Worm (Caenorhabditis elegans) whole organism, late embryonic: ENCODE data around the gene pqn-2.

ENCODE experiments used
- C38D4.7 ChIP-seq: fragments of 200-800 bp; sonication (Bioruptor generic); optimal IDR thresholded peaks from 2 replicates; lab custom pipeline; 2018; ENCODE audit warnings: mild to moderate bottlenecking, missing genetic modification characterization, moderate library complexity, missing compliant biosample characterization
- F13H6.1 ChIP-seq: sonication (generic microtip); optimal IDR thresholded peaks from 2 replicates; lab custom pipeline; 2016; ENCODE audit warnings: missing genetic modification characterization, missing compliant biosample characterization
- K02D7.2 ChIP-seq: sonication (generic microtip); optimal IDR thresholded peaks from 2 replicates; lab custom pipeline; 2017; ENCODE audit warnings: mild to moderate bottlenecking, missing genetic modification characterization, missing compliant biosample characterization
- K09A11.1 ChIP-seq: sonication (generic microtip); optimal IDR thresholded peaks from 2 replicates; lab custom pipeline; 2017; ENCODE audit warnings: antibody characterized with exemption, mild to moderate bottlenecking, missing genetic modification characterization, missing compliant biosample characterization; ENCODE audit not compliant: insufficient read depth
- ama-1 ChIP-seq: fragments of 150-350 bp; optimal IDR thresholded peaks from 2 replicates; lab custom pipeline; 2014
- ceh-14 ChIP-seq: sonication (generic microtip); optimal IDR thresholded peaks from 2 replicates; lab custom pipeline; 2016; ENCODE audit warnings: missing genotype, missing genetic modification characterization, missing compliant biosample characterization
- ceh-19 ChIP-seq: fragments of 200-800 bp; sonication (Bioruptor generic); optimal IDR thresholded peaks from 2 replicates; lab custom pipeline; 2018; ENCODE audit warnings: mild to moderate bottlenecking, missing genetic modification characterization, missing compliant biosample characterization
- ceh-22 ChIP-seq: sonication (generic microtip); optimal IDR thresholded peaks from 2 replicates; lab custom pipeline; 2017; ENCODE audit warnings: missing biosample characterization, missing genetic modification characterization
- ceh-31 ChIP-seq: sonication (generic microtip); optimal IDR thresholded peaks from 2 replicates; lab custom pipeline; 2016; ENCODE audit warnings: missing genetic modification characterization, missing compliant biosample characterization
- ceh-48 ChIP-seq: sonication (generic microtip); optimal IDR thresholded peaks from 2 replicates; lab custom pipeline; 2016; ENCODE audit warnings: missing genetic modification characterization, inconsistent platforms, missing compliant biosample characterization
- ceh-9 ChIP-seq: sonication (generic microtip); optimal IDR thresholded peaks from 2 replicates; lab custom pipeline; 2016; ENCODE audit warnings: mild to moderate bottlenecking, missing genetic modification characterization, inconsistent platforms, missing compliant biosample characterization
- che-1 ChIP-seq: sonication (generic microtip); optimal IDR thresholded peaks from 2 replicates; lab custom pipeline; 2016; ENCODE audit warnings: mild to moderate bottlenecking, missing genetic modification characterization, missing compliant biosample characterization
- dmd-4 ChIP-seq: sonication (generic microtip); optimal IDR thresholded peaks from 2 replicates; lab custom pipeline; 2016; ENCODE audit warnings: borderline replicate concordance, missing genetic modification characterization, missing compliant biosample characterization
- elt-4 ChIP-seq: sonication (generic microtip); optimal IDR thresholded peaks from 2 replicates; lab custom pipeline; 2016; ENCODE audit warnings: missing genetic modification characterization, missing compliant biosample characterization
- fax-1 ChIP-seq: sonication (generic microtip); optimal IDR thresholded peaks from 2 replicates; lab custom pipeline; 2016; ENCODE audit warnings: missing genotype, missing genetic modification characterization, missing compliant biosample characterization
- fkh-10 ChIP-seq: fragments of 150-350 bp; optimal IDR thresholded peaks from 2 replicates; lab custom pipeline; 2014; ENCODE audit warnings: missing biosample characterization, missing genetic modification reagents, missing genetic modification characterization
- fkh-6 ChIP-seq: sonication (generic microtip); optimal IDR thresholded peaks from 2 replicates; lab custom pipeline; 2016; ENCODE audit warnings: missing genetic modification characterization, missing compliant biosample characterization
- gmeb-2 ChIP-seq: sonication (generic microtip); optimal IDR thresholded peaks from 2 replicates; lab custom pipeline; 2016; ENCODE audit warnings: missing genetic modification characterization, inconsistent platforms, missing compliant biosample characterization
- hlh-13 ChIP-seq: fragments of 200-800 bp; sonication (Bioruptor generic); optimal IDR thresholded peaks from 2 replicates; lab custom pipeline; 2018; ENCODE audit warnings: mild to moderate bottlenecking, missing genetic modification characterization, missing compliant biosample characterization
- hlh-15 ChIP-seq: sonication (generic microtip); optimal IDR thresholded peaks from 2 replicates; lab custom pipeline; 2016; ENCODE audit warnings: missing genetic modification characterization, missing compliant biosample characterization
- hlh-30 ChIP-seq: sonication (generic microtip); optimal IDR thresholded peaks from 2 replicates; lab custom pipeline; 2017; ENCODE audit warnings: antibody characterized with exemption, missing genetic modification characterization, missing compliant biosample characterization; ENCODE audit not compliant: insufficient read depth
- hlh-6 ChIP-seq: sonication (generic microtip); optimal IDR thresholded peaks from 2 replicates; lab custom pipeline; 2016; ENCODE audit warnings: missing genotype, missing genetic modification characterization, missing compliant biosample characterization
- hlh-8 ChIP-seq: sonication (generic microtip); optimal IDR thresholded peaks from 2 replicates; lab custom pipeline; 2016; ENCODE audit warnings: missing genotype, missing genetic modification characterization, missing compliant biosample characterization
- lin-11 ChIP-seq: fragments of 200-800 bp; sonication (Bioruptor generic); optimal IDR thresholded peaks from 2 replicates; lab custom pipeline; 2018; ENCODE audit warnings: mild to moderate bottlenecking, missing genetic modification characterization, missing compliant biosample characterization
- madf-2 ChIP-seq: sonication (generic microtip); optimal IDR thresholded peaks from 2 replicates; lab custom pipeline; 2017; ENCODE audit warnings: missing genetic modification characterization, missing compliant biosample characterization
- nfya-1 ChIP-seq: sonication (generic microtip); optimal IDR thresholded peaks from 2 replicates; lab custom pipeline; 2017; ENCODE audit warnings: missing genetic modification characterization, mild to moderate bottlenecking, missing compliant biosample characterization, antibody characterized with exemption, moderate library complexity
- nhr-11 ChIP-seq: fragments of 150-350 bp; optimal IDR thresholded peaks from 2 replicates; lab custom pipeline; 2014; ENCODE audit warnings: missing biosample characterization, missing genetic modification characterization
- npax-4 ChIP-seq: sonication (generic microtip); optimal IDR thresholded peaks from 2 replicates; lab custom pipeline; 2016; ENCODE audit warnings: missing genetic modification characterization, missing compliant biosample characterization
- odd-2 ChIP-seq: sonication (generic microtip); optimal IDR thresholded peaks from 2 replicates; lab custom pipeline; 2017; ENCODE audit warnings: antibody characterized with exemption, mild to moderate bottlenecking, missing genetic modification characterization, missing compliant biosample characterization
- pag-3 ChIP-seq: sonication (generic microtip); optimal IDR thresholded peaks from 2 replicates; lab custom pipeline; 2016; ENCODE audit warnings: missing compliant biosample characterization, missing genetic modification characterization, borderline replicate concordance
- pat-9 ChIP-seq: fragments of 200-800 bp; sonication (Bioruptor generic); optimal IDR thresholded peaks from 2 replicates; lab custom pipeline; 2018; ENCODE audit warnings: mild to moderate bottlenecking, missing genetic modification characterization, moderate library complexity, missing compliant biosample characterization
- pax-1 ChIP-seq: fragments of 150-350 bp; optimal IDR thresholded peaks from 2 replicates; lab custom pipeline; 2014; ENCODE audit warnings: missing biosample characterization, missing genetic modification characterization
- pros-1 ChIP-seq: fragments of 150-350 bp; optimal IDR thresholded peaks from 2 replicates; lab custom pipeline; 2014; ENCODE audit warnings: missing biosample characterization, missing genetic modification reagents, missing genetic modification characterization
- ref-2 ChIP-seq: sonication (generic microtip); optimal IDR thresholded peaks from 2 replicates; lab custom pipeline; 2016; ENCODE audit warnings: missing genetic modification characterization, missing compliant biosample characterization
- sdc-2 ChIP-seq: sonication (generic microtip); optimal IDR thresholded peaks from 2 replicates; lab custom pipeline; 2016; ENCODE audit warnings: missing genotype, missing genetic modification characterization, missing compliant biosample characterization
- sox-2 ChIP-seq: fragments of 200-800 bp; sonication (Bioruptor generic); IDR thresholded peaks from 2 replicates; pipeline ENCODE4 v1.3.6; 2022; ENCODE audit warnings: missing genetic modification reagents, missing genetic modification characterization, missing compliant biosample characterization
- sox-4 ChIP-seq: sonication (generic microtip); optimal IDR thresholded peaks from 2 replicates; lab custom pipeline; 2017; ENCODE audit warnings: mild to moderate bottlenecking, missing genetic modification characterization, inconsistent platforms, missing compliant biosample characterization
- syd-9 ChIP-seq: sonication (generic microtip); optimal IDR thresholded peaks from 2 replicates; lab custom pipeline; 2016; ENCODE audit warnings: mild to moderate bottlenecking, missing genetic modification characterization, moderate library complexity, missing compliant biosample characterization
- tbx-2 ChIP-seq: sonication (generic microtip); optimal IDR thresholded peaks from 2 replicates; lab custom pipeline; 2016; ENCODE audit warnings: missing genetic modification characterization, missing compliant biosample characterization
- ttx-3 ChIP-seq: sonication (generic microtip); optimal IDR thresholded peaks from 2 replicates; lab custom pipeline; 2016; ENCODE audit warnings: missing genetic modification reagents, missing genetic modification characterization, missing compliant biosample characterization
- unc-3 ChIP-seq, 2 experiments: fragments of 200-800 bp in 1 of 2; sonication (Bioruptor generic) in 1 of 2; sonication (generic microtip) in 1 of 2; conservative IDR thresholded peaks in 1 of 2; optimal IDR thresholded peaks in 1 of 2; 2 replicates each; pipeline versions ENCODE4 v1.3.6 to Lab custom; 2016 to 2022; ENCODE audit warnings: missing compliant biosample characterization in 2 of 2, missing genetic modification characterization in 2 of 2, missing genetic modification reagents in 1 of 2
- unc-42 ChIP-seq: sonication (generic microtip); optimal IDR thresholded peaks from 2 replicates; lab custom pipeline; 2016; ENCODE audit warnings: missing genotype, missing genetic modification characterization, missing compliant biosample characterization
- unc-55 ChIP-seq: sonication (generic microtip); optimal IDR thresholded peaks from 2 replicates; lab custom pipeline; 2017; ENCODE audit warnings: missing biosample characterization, missing genetic modification reagents, missing genetic modification characterization
- unc-86 ChIP-seq: sonication (generic microtip); optimal IDR thresholded peaks from 2 replicates; lab custom pipeline; 2016; ENCODE audit warnings: missing genetic modification characterization, missing compliant biosample characterization

The pqn-2 gene

ce11 chrV:10357467-10357953, 24.7 kb upstream of the pqn-2 start, which contains the start of gene ceeh-2:
Gene ceeh-2 (minus strand): TSS chrV:10357903.
- TF ChIP-seq hlh-30 (no peak), hlh-8 (no peak), unc-3 (GFP tag; conservative IDR thresholded peaks at IDR 0.05; lab: Robert Waterston, UW) (no peak), unc-3 (tag; optimal IDR thresholded peaks at IDR 0.05; lab: Kevin White, UChicago) (no peak), ceh-19 (GFP tag; lab: Kevin White, UChicago) (no peak), fkh-6 (tag; lab: Kevin White, UChicago) (no peak), ref-2 (tag; lab: Kevin White, UChicago) (no peak), unc-42 (tag; lab: Kevin White, UChicago) (no peak), ama-1 (lab: Kevin White, UChicago) (no peak)

DNA sequence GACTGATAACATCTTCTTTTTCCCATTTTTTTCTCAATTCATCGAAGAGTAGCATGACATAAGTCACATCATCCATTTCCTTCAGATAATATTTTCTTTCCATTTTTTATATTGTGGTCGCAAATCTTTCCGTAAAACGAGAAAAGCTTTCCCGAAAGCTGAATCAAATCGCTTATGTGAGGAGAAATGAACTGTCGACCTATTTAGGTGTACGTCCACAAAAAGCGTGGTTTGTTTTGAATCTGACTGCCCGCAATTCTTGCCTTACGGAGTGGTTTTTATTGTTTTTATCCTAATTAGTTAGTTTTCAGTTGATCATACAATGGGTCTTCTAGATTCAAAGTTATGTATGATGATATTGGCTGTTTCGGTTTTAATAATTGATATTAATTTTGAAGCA, 24.0 kb upstream of the pqn-2 start, which contains the start of gene ttll-15:
TSS of gene ttll-15 (plus strand) at position 301 of the 400 bp plus-strand sequence.
- TF ChIP-seq ceh-19 (GFP tag; lab: Kevin White, UChicago) (no peak), F13H6.1 (no peak)
- TF ChIP-seq, all 69 proteins: peak for 0

ce11 chrV:10360186-10360585, 22.1 kb upstream of the pqn-2 start:
- no peak for TF ChIP-seq lin-11 (tag; lab: Kevin White, UChicago)
- no peak for TF ChIP-seq unc-3 (GFP tag; conservative IDR thresholded peaks at IDR 0.05; lab: Robert Waterston, UW)
- no peak for TF ChIP-seq unc-3 (tag; optimal IDR thresholded peaks at IDR 0.05; lab: Kevin White, UChicago)
- no peak for TF ChIP-seq ama-1 (lab: Kevin White, UChicago)
- TF ChIP-seq hlh-13 (GFP tag; lab: Kevin White, UChicago), result no peak
- no peak for TF ChIP-seq F13H6.1

DNA sequence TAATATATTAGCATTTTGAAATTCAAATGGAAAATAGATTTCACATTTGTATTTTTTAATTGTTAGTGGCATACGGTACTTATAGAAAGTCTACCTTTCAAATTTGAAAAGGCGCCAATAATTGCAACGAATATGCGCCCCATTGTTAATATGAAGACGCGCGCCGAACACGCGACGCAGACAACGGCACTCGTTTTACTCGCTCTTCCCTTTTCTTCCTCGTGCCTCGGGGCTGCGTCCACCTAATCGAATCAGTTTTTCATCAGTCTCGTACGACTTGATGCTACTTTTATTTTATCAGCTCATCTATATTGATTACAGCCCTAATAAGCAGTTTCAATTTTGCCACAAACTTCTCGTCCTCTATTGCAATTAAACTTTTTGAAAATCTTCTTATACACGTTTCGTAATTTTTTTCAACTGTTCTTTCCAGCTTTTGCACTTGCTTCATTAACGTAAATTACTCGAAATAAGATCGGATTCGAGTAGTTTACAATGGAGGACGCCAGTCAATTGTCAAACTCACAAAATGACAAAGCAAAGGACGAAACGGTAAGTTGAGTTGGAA, 20.3 kb upstream of the pqn-2 start, which contains the start of gene cash-1:
TSS of gene cash-1 (plus strand) at position 432 of the 568 bp plus-strand sequence.
- no peak for TF ChIP-seq fax-1 (tag; lab: Kevin White, UChicago)
- TF ChIP-seq unc-3 (GFP tag; conservative IDR thresholded peaks at IDR 0.05; lab: Robert Waterston, UW), result no peak
- no peak for TF ChIP-seq unc-3 (tag; optimal IDR thresholded peaks at IDR 0.05; lab: Kevin White, UChicago)
- no peak for TF ChIP-seq C38D4.7 (GFP tag; lab: Kevin White, UChicago)
- TF ChIP-seq odd-2, result no peak
- no peak for TF ChIP-seq pros-1
- TF ChIP-seq ceh-31, result peak; percentile 76
- no peak for TF ChIP-seq gmeb-2 (tag; lab: Kevin White, UChicago)
- no peak for TF ChIP-seq madf-2 (tag; lab: Kevin White, UChicago)
- no peak for TF ChIP-seq K09A11.1
- no peak for TF ChIP-seq npax-4 (tag; lab: Kevin White, UChicago)
- TF ChIP-seq nfya-1 (tag; lab: Kevin White, UChicago), result peak; percentile 39
- no peak for TF ChIP-seq pag-3 (tag; lab: Kevin White, UChicago)
- TF ChIP-seq nhr-11 (tag; lab: Kevin White, UChicago), result no peak
- no peak for TF ChIP-seq ceh-14 (tag; lab: Kevin White, UChicago)
- no peak for TF ChIP-seq ceh-19 (GFP tag; lab: Kevin White, UChicago)
- TF ChIP-seq elt-4 (tag; lab: Kevin White, UChicago), result no peak
- no peak for TF ChIP-seq sox-4 (tag; lab: Kevin White, UChicago)
- no peak for TF ChIP-seq ttx-3
- TF ChIP-seq ceh-22, result no peak
- TF ChIP-seq hlh-15 (tag; lab: Kevin White, UChicago), result no peak
- TF ChIP-seq hlh-8, result no peak
- no peak for TF ChIP-seq K02D7.2
- TF ChIP-seq unc-55, result no peak
- TF ChIP-seq sdc-2, result no peak
- no peak for TF ChIP-seq ama-1 (lab: Kevin White, UChicago)
- no peak for TF ChIP-seq unc-86 (tag; lab: Kevin White, UChicago)
- TF ChIP-seq tbx-2 (tag; lab: Kevin White, UChicago), result peak; percentile 52
- TF ChIP-seq che-1, result no peak
- no peak for TF ChIP-seq fkh-10 (GFP tag; lab: Kevin White, UChicago)
- TF ChIP-seq sox-2, result no peak
- TF ChIP-seq pat-9 (tag; lab: Kevin White, UChicago), result no peak
- no peak for TF ChIP-seq syd-9 (tag; lab: Kevin White, UChicago)
- no peak for TF ChIP-seq hlh-6 (tag; lab: Kevin White, UChicago)
- TF ChIP-seq ceh-48 (tag; lab: Kevin White, UChicago), result no peak
- TF ChIP-seq dmd-4 (tag; lab: Kevin White, UChicago), result no peak
- peak; percentile 94 for TF ChIP-seq unc-42 (tag; lab: Kevin White, UChicago)
- TF ChIP-seq ceh-9 (tag; lab: Kevin White, UChicago), result no peak
- no peak for TF ChIP-seq pax-1 (tag; lab: Kevin White, UChicago)
